Worm (Caenorhabditis elegans): ENCODE data around the gene sdz-32.

ce11 chrII:3514631-3515030, 40.8 kb downstream of the sdz-32 start, which contains the start of gene srz-5:
- no peak for TF ChIP-seq elt-1 (tag; optimal IDR thresholded peaks at IDR 0.05)
- TF ChIP-seq ceh-9 (tag; optimal IDR thresholded peaks at IDR 0.05) = no peak
- no peak for TF ChIP-seq nhr-77 (tag; optimal IDR thresholded peaks at IDR 0.05)
- TF ChIP-seq unc-39 (tag; optimal IDR thresholded peaks at IDR 0.05) = no peak
- no peak for TF ChIP-seq aly-2 (tag; optimal IDR thresholded peaks at IDR 0.05)
- TF ChIP-seq unc-62 (GFP tag; optimal IDR thresholded peaks at IDR 0.05) = no peak
- TF ChIP-seq skn-1 (tag; optimal IDR thresholded peaks at IDR 0.05) = no peak
- no peak for TF ChIP-seq nhr-12 (tag; optimal IDR thresholded peaks at IDR 0.05)

Measured in whole organism, L3 larva.